Worm (Caenorhabditis elegans): ENCODE results near the gene H28G03.2.

- TF ChIP-seq snpc-4 (tag; optimal IDR thresholded peaks at IDR 0.05) (no peak), nhr-237 (tag; optimal IDR thresholded peaks at IDR 0.05) (no peak), nhr-76 (tag; optimal IDR thresholded peaks at IDR 0.05) (no peak), mls-2 (tag; optimal IDR thresholded peaks at IDR 0.05) (no peak), unc-39 (tag; optimal IDR thresholded peaks at IDR 0.05) (no peak), unc-62 (GFP tag; optimal IDR thresholded peaks at IDR 0.05) (no peak), elt-3 (tag; optimal IDR thresholded peaks at IDR 0.05) (no peak), lin-13 (tag; optimal IDR thresholded peaks at IDR 0.05) (no peak), lsy-2 (tag; optimal IDR thresholded peaks at IDR 0.05) (no peak), ceh-83 (GFP tag; optimal IDR thresholded peaks at IDR 0.05) (no peak), pha-4 (tag; optimal IDR thresholded peaks at IDR 0.05) (no peak), bed-3 (GFP tag; optimal IDR thresholded peaks at IDR 0.05) (no peak)
These were observed 5.5 kb downstream of the H28G03.2 start for ce11 chrX:5210927-5211655.
